Worm (Caenorhabditis elegans) whole organism, L4 larva: ENCODE measurements around the gene W02D7.12.

Source experiments
- ceh-82 ChIP-seq: sonication (generic microtip); optimal IDR thresholded peaks from 2 replicates; lab custom pipeline; 2017; ENCODE audit warnings: missing biosample characterization, missing genetic modification characterization
- lir-3 ChIP-seq: sonication (generic microtip); optimal IDR thresholded peaks from 2 replicates; lab custom pipeline; 2016; ENCODE audit warnings: mild to moderate bottlenecking, missing genetic modification characterization, missing compliant biosample characterization
- nhr-77 ChIP-seq: fragments of 150-350 bp; optimal IDR thresholded peaks from 2 replicates; lab custom pipeline; 2014; ENCODE audit warnings: missing biosample characterization, missing genetic modification characterization
- tra-1 ChIP-seq: fragments of 200-800 bp; sonication (Bioruptor generic); IDR thresholded peaks from 2 replicates; pipeline ENCODE4 v1.3.6; 2022; ENCODE audit warnings: missing genetic modification reagents, missing genetic modification characterization, missing compliant biosample characterization
- vab-7 ChIP-seq: fragments of 200-800 bp; sonication (Bioruptor generic); IDR thresholded peaks from 2 replicates; pipeline ENCODE4 v1.3.6; 2022; ENCODE audit warnings: missing genetic modification reagents, missing genetic modification characterization, missing compliant biosample characterization

DNA sequence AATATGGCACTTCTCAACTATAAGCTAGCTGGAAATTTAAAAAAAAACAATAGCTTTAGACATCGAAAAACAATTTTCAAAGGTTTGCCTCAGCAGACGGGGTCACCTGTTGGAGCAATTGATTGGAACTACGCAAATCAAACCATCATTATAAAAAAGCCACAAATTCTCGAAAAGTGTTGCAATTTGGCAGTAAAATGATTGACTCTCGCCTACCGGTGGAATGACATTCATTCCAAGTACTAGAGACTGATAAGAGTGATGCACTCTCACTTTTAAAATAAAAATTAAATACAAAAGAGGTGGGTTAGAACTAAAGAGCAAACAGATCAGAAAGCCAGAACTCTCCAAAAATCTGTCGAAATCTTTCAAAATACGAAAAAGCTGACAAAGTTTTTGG is 25.9 kb upstream of the W02D7.12 start:
- no peak for TF ChIP-seq lir-3
- TF ChIP-seq ceh-82 (tag; lab: Kevin White, UChicago) = no peak
- TF ChIP-seq tra-1 (GFP tag; lab: Robert Waterston, UW) = no peak
- no peak for TF ChIP-seq nhr-77 (tag; lab: Kevin White, UChicago)
- no peak for TF ChIP-seq vab-7 (GFP tag; lab: Robert Waterston, UW)
